Fruit fly (Drosophila melanogaster) whole organism, embryonic: Measurements from ENCODE around the gene CG4133.

Experiments used
- Abd-B ChIP-seq: fragments of 200-800 bp; sonication (Bioruptor generic); optimal IDR thresholded peaks from 2 replicates; lab custom pipeline; 2018; ENCODE audit warnings: missing biosample characterization, mild to moderate bottlenecking, missing genetic modification characterization, moderate library complexity
- Bteb2 ChIP-seq: fragments of 200-800 bp; sonication (Bioruptor generic); optimal IDR thresholded peaks from 2 replicates; lab custom pipeline; 2016; ENCODE audit warnings: missing biosample characterization, missing genetic modification characterization
- CG11085 ChIP-seq: fragments of 200-800 bp; sonication (Bioruptor generic); IDR thresholded peaks from 2 replicates; pipeline ENCODE4 v1.3.6; 2022; ENCODE audit warnings: missing biosample characterization, missing genetic modification characterization
- CG11093 ChIP-seq: fragments of 200-800 bp; sonication (Bioruptor generic); IDR thresholded peaks from 3 replicates; pipeline ENCODE4 v1.3.6; 2022; ENCODE audit warnings: missing biosample characterization, missing genetic modification characterization
- CG11247 ChIP-seq: fragments of 200-800 bp; sonication (Bioruptor generic); IDR thresholded peaks from 2 replicates; pipeline ENCODE4 v1.3.6; 2022; ENCODE audit warnings: missing biosample characterization, missing genetic modification characterization
- CG12942 ChIP-seq: fragments of 200-800 bp; sonication (Bioruptor generic); optimal IDR thresholded peaks from 3 replicates; lab custom pipeline; 2016; ENCODE audit warnings: missing biosample characterization, missing genetic modification characterization
- CG13894 ChIP-seq: fragments of 200-800 bp; sonication (Bioruptor generic); optimal IDR thresholded peaks from 3 replicates; lab custom pipeline; 2018; ENCODE audit warnings: missing biosample characterization, mild to moderate bottlenecking, missing genetic modification characterization, moderate library complexity
- CG14441 ChIP-seq: fragments of 200-800 bp; sonication (Bioruptor generic); IDR thresholded peaks from 2 replicates; pipeline ENCODE4 v1.3.6; 2022; ENCODE audit warnings: missing biosample characterization, missing genetic modification characterization
- CG14860 ChIP-seq: fragments of 200-800 bp; sonication (Bioruptor generic); IDR thresholded peaks from 3 replicates; pipeline ENCODE4 v1.3.6; 2022; ENCODE audit warnings: missing biosample characterization, missing genetic modification characterization; ENCODE audit not compliant: partially characterized antibody
- CG15696 ChIP-seq: fragments of 200-800 bp; sonication (Bioruptor generic); optimal IDR thresholded peaks from 2 replicates; lab custom pipeline; 2019; ENCODE audit warnings: missing biosample characterization, mild to moderate bottlenecking, missing genetic modification characterization, moderate library complexity
- CG17829 ChIP-seq: fragments of 200-800 bp; optimal IDR thresholded peaks from 2 replicates; lab custom pipeline; 2019; ENCODE audit warnings: missing biosample characterization, mild to moderate bottlenecking, missing genetic modification characterization, moderate library complexity
- CG3281 ChIP-seq: fragments of 200-800 bp; sonication (Bioruptor generic); optimal IDR thresholded peaks from 3 replicates; lab custom pipeline; 2017; ENCODE audit warnings: missing biosample characterization, mild to moderate bottlenecking, missing genetic modification characterization
- CG3847 ChIP-seq: fragments of 200-800 bp; sonication (Bioruptor generic); IDR thresholded peaks from 2 replicates; pipeline ENCODE4 v1.3.6; 2022; ENCODE audit warnings: missing biosample characterization, missing genetic modification characterization
- CG6791 ChIP-seq: fragments of 200-800 bp; sonication (Bioruptor generic); IDR thresholded peaks from 3 replicates; pipeline ENCODE4 v1.3.6; 2022; ENCODE audit warnings: missing biosample characterization, missing genetic modification characterization; ENCODE audit not compliant: partially characterized antibody
- CG7357 ChIP-seq: fragments of 200-800 bp; sonication (Bioruptor generic); IDR thresholded peaks from 3 replicates; pipeline ENCODE4 v1.3.6; 2022; ENCODE audit warnings: missing biosample characterization, missing genetic modification characterization
- CG7963 ChIP-seq: fragments of 200-800 bp; sonication (Bioruptor generic); IDR thresholded peaks from 3 replicates; pipeline ENCODE4 v1.3.6; 2022; ENCODE audit warnings: missing biosample characterization, missing genetic modification characterization; ENCODE audit not compliant: partially characterized antibody
- CG7987 ChIP-seq: fragments of 200-800 bp; sonication (Bioruptor generic); optimal IDR thresholded peaks from 2 replicates; lab custom pipeline; 2018; ENCODE audit warnings: missing biosample characterization, mild to moderate bottlenecking, missing genetic modification characterization, moderate library complexity
- Deaf1 ChIP-seq: fragments of 200-800 bp; optimal IDR thresholded peaks from 3 replicates; lab custom pipeline; 2019; ENCODE audit warnings: missing biosample characterization, mild to moderate bottlenecking, missing genetic modification characterization, moderate library complexity
- Dfd ChIP-seq, 2 experiments: fragments of >200 bp; optimal IDR thresholded peaks; 2 replicates each; lab custom pipeline; 2017; ENCODE audit warnings: missing biosample characterization in 2 of 2, missing genetic modification characterization in 2 of 2
- E2f1 ChIP-seq: fragments of 200-800 bp; sonication (Bioruptor generic); IDR thresholded peaks from 2 replicates; pipeline ENCODE4 v1.3.6; 2022; ENCODE audit warnings: missing biosample characterization, missing genetic modification characterization
- Ets97D ChIP-seq: fragments of 200-800 bp; sonication (Bioruptor generic); optimal IDR thresholded peaks from 3 replicates; lab custom pipeline; 2016; ENCODE audit warnings: missing biosample characterization, missing genetic modification characterization
- HLH54F ChIP-seq: fragments of 200-800 bp; sonication (Bioruptor generic); optimal IDR thresholded peaks from 3 replicates; lab custom pipeline; 2016; ENCODE audit warnings: missing biosample characterization, missing genetic modification characterization
- Hr51 ChIP-seq, 2 experiments: fragments of 200-800 bp; sonication (Bioruptor generic); optimal IDR thresholded peaks; 2 replicates in 1 of 2; 3 replicates in 1 of 2; lab custom pipeline; 2016 to 2018; ENCODE audit warnings: missing biosample characterization in 2 of 2, missing genetic modification characterization in 2 of 2, mild to moderate bottlenecking in 1 of 2, moderate library complexity in 1 of 2
- MBD-R2 ChIP-seq: fragments of 200-800 bp; sonication (Bioruptor generic); IDR thresholded peaks from 2 replicates; pipeline ENCODE4 v1.3.6; 2022; ENCODE audit warnings: missing biosample characterization, missing genetic modification characterization
- NC2α ChIP-seq: fragments of 200-800 bp; sonication (Bioruptor generic); optimal IDR thresholded peaks from 2 replicates; lab custom pipeline; 2016; ENCODE audit warnings: missing biosample characterization, missing genetic modification characterization
- NFAT ChIP-seq: fragments of 200-800 bp; sonication (Bioruptor generic); IDR thresholded peaks from 2 replicates; pipeline ENCODE4 v1.3.6; 2022; ENCODE audit warnings: missing biosample characterization, missing genetic modification characterization
- NfI ChIP-seq: fragments of 200-800 bp; sonication (Bioruptor generic); optimal IDR thresholded peaks from 3 replicates; lab custom pipeline; 2018; ENCODE audit warnings: missing biosample characterization, mild to moderate bottlenecking, missing genetic modification characterization, moderate library complexity
- Optix ChIP-seq: fragments of 200-800 bp; sonication (Bioruptor generic); IDR thresholded peaks from 3 replicates; pipeline ENCODE4 v1.3.6; 2022; ENCODE audit warnings: missing biosample characterization, missing genetic modification characterization
- Pdp1 ChIP-seq, 2 experiments: fragments of 200-800 bp; sonication (Bioruptor generic); optimal IDR thresholded peaks; 3 replicates each; lab custom pipeline; 2016; ENCODE audit warnings: missing biosample characterization in 2 of 2, missing genetic modification characterization in 2 of 2, mild to moderate bottlenecking in 1 of 2, moderate library complexity in 1 of 2
- Ptx1 ChIP-seq: fragments of 200-800 bp; sonication (Bioruptor generic); IDR thresholded peaks from 2 replicates; pipeline ENCODE4 v1.3.6; 2022; ENCODE audit warnings: missing biosample characterization, missing genetic modification characterization
- Sin3A ChIP-seq: fragments of >200 bp; optimal IDR thresholded peaks from 2 replicates; lab custom pipeline; 2018
- ab ChIP-seq: fragments of 200-800 bp; sonication (Bioruptor generic); optimal IDR thresholded peaks from 2 replicates; lab custom pipeline; 2016; ENCODE audit warnings: missing biosample characterization, missing genetic modification characterization
- aop ChIP-seq: fragments of 200-800 bp; sonication (Bioruptor generic); IDR thresholded peaks from 2 replicates; pipeline ENCODE4 v1.3.6; 2022; ENCODE audit warnings: missing biosample characterization, missing genetic modification characterization
- chinmo ChIP-seq: fragments of 200-800 bp; sonication (Bioruptor generic); IDR thresholded peaks from 4 replicates; pipeline ENCODE4 v1.3.6; 2022; ENCODE audit warnings: missing biosample characterization, missing genetic modification characterization; ENCODE audit not compliant: partially characterized antibody
- chn ChIP-seq: fragments of 200-800 bp; sonication (Bioruptor generic); optimal IDR thresholded peaks from 2 replicates; lab custom pipeline; 2016; ENCODE audit warnings: missing biosample characterization, missing genetic modification characterization
- gce ChIP-seq: fragments of 200-800 bp; sonication (Bioruptor generic); IDR thresholded peaks from 3 replicates; pipeline ENCODE4 v1.3.6; 2022; ENCODE audit warnings: missing biosample characterization, missing genetic modification characterization
- gcm2 ChIP-seq: fragments of 200-800 bp; sonication (Bioruptor generic); optimal IDR thresholded peaks from 2 replicates; lab custom pipeline; 2016; ENCODE audit warnings: missing biosample characterization, missing genetic modification characterization
- her ChIP-seq: fragments of 200-800 bp; sonication (Bioruptor generic); optimal IDR thresholded peaks from 2 replicates; lab custom pipeline; 2016; ENCODE audit warnings: missing biosample characterization, missing genetic modification characterization
- inv ChIP-seq: fragments of 200-800 bp; sonication (Bioruptor generic); IDR thresholded peaks from 2 replicates; pipeline ENCODE4 v1.3.6; 2022; ENCODE audit warnings: missing biosample characterization, missing genetic modification characterization; ENCODE audit not compliant: partially characterized antibody
- knrl ChIP-seq: fragments of 200-800 bp; sonication (Bioruptor generic); IDR thresholded peaks from 3 replicates; pipeline ENCODE4 v1.3.6; 2022; ENCODE audit warnings: missing biosample characterization, missing genetic modification characterization; ENCODE audit not compliant: partially characterized antibody
- pfk ChIP-seq: fragments of 200-800 bp; sonication (Bioruptor generic); optimal IDR thresholded peaks from 2 replicates; lab custom pipeline; 2018; ENCODE audit warnings: missing biosample characterization, mild to moderate bottlenecking, missing genetic modification characterization, moderate library complexity
- ranshi ChIP-seq: fragments of 200-800 bp; sonication (Bioruptor generic); IDR thresholded peaks from 2 replicates; pipeline ENCODE4 v1.3.6; 2022; ENCODE audit warnings: missing biosample characterization, missing genetic modification characterization
- row ChIP-seq: fragments of 200-800 bp; sonication (Bioruptor generic); IDR thresholded peaks from 3 replicates; pipeline ENCODE4 v1.3.6; 2022; ENCODE audit warnings: missing biosample characterization, missing genetic modification characterization
- slbo ChIP-seq: fragments of 200-800 bp; sonication (Bioruptor generic); IDR thresholded peaks from 2 replicates; pipeline ENCODE4 v1.3.6; 2022; ENCODE audit warnings: missing biosample characterization, missing genetic modification characterization
- stc ChIP-seq: fragments of 200-800 bp; sonication (Bioruptor generic); IDR thresholded peaks from 2 replicates; pipeline ENCODE4 v1.3.6; 2022; ENCODE audit warnings: missing biosample characterization, missing genetic modification characterization
- tna ChIP-seq: fragments of 200-800 bp; sonication (Bioruptor generic); IDR thresholded peaks from 2 replicates; pipeline ENCODE4 v1.3.6; 2022; ENCODE audit warnings: missing biosample characterization, missing genetic modification characterization; ENCODE audit not compliant: partially characterized antibody
- tx ChIP-seq: fragments of 200-800 bp; sonication (Bioruptor generic); optimal IDR thresholded peaks from 2 replicates; lab custom pipeline; 2016; ENCODE audit warnings: missing biosample characterization, missing genetic modification characterization
- usp ChIP-seq: fragments of >200 bp; optimal IDR thresholded peaks from 2 replicates; lab custom pipeline; 2017; ENCODE audit warnings: missing biosample characterization, missing genetic modification characterization

The CG4133 gene

DNA sequence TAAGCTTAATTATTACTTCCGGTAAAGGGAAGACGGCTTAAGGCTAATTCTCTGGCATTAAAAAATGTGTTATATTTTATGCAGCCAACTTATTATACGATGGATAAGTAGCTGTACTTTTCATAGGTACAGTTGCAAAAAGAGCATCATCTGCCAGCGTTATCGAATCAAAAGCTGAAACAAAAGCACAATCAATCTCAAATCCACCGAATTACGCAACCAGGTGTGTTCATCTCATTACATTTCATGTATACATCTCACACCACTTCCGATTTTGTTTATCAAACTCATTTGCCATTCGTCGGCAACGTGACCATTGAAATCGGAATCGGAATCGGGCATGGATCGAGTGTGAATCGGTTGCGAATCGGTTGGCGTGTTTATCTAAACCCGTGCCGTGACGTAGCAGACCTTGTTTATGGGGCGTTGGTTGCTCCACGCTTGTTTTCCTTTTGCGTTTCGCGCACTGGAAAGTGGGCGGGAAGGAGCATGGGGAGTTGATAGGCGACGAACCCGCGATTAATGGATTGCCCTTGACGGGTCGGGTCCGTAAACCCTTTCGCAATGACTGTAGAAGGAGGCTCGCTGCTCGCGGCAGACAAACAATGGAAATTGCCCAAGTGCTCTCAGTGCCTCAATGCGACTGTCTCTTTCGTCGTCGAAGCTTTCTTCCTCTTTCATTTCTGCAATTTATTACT is 29.9 kb downstream of the CG4133 start:
- no peak for TF ChIP-seq ranshi
- peak; percentile 84 for TF ChIP-seq CG13894 (tag; lab: Kevin White, UChicago)
- TF ChIP-seq MBD-R2 = no peak
- TF ChIP-seq chinmo (GFP tag; lab: Robert Waterston, UW) = 0 out of 4 replicates have a peak, but pooled peaks have one; percentile 45
- TF ChIP-seq CG14860 (GFP tag; lab: Robert Waterston, UW) = no peak
- TF ChIP-seq tna (GFP tag; lab: Robert Waterston, UW) = 0 out of 2 replicates have a peak, but pooled peaks have one; percentile 44
- TF ChIP-seq Ets97D (GFP tag; lab: Kevin White, UChicago) = no peak
- no peak for TF ChIP-seq CG12942 (GFP tag; lab: Kevin White, UChicago)
- TF ChIP-seq CG7357 (GFP tag; lab: Robert Waterston, UW) = 0 out of 3 replicates have a peak, but pooled peaks have one; percentile 49
- TF ChIP-seq Pdp1 (GFP tag; optimal IDR thresholded peaks at IDR 0.05; lab: Kevin White, UChicago) = peak in 1 of 2 experiments; percentile 93
- peak; percentile 4 for TF ChIP-seq ab (GFP tag; lab: Kevin White, UChicago)
- peak; percentile 54 for TF ChIP-seq CG7987 (GFP tag; lab: Kevin White, UChicago)
- peak; percentile 34 for TF ChIP-seq Deaf1 (tag; lab: Kevin White, UChicago)

DNA sequence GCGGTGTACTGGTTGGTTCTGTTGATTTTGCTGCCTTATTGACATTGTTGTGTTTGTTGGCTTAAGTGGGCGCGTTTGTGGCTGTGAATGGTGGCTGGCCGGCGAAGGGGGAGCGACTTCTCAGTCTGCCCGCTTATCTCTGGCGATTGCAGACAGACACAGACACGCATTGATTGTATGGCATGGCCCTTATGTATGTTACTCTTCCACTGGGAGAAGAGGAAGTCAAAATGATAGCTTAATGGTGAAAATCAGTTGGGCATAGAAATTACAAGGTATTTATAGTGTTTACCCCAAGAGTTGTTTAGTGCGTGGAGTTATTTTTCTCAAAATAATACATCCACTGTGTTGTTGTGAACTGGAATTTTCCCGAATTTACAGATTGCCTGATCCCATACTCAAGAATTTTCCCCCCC is 30.5 kb downstream of the CG4133 start:
- TF ChIP-seq aop (GFP tag; lab: Robert Waterston, UW) (peak; percentile 76; the same call in 1 of the 2 replicates), CG6791 (GFP tag; lab: Robert Waterston, UW) (no peak), Sin3A (lab: Kevin White, UChicago) (no peak), inv (GFP tag; lab: Robert Waterston, UW) (no peak), gcm2 (GFP tag; lab: Kevin White, UChicago) (peak; percentile 74), CG3847 (GFP tag; lab: Robert Waterston, UW) (peak; percentile 53), usp (GFP tag; lab: Kevin White, UChicago) (no peak), CG14441 (GFP tag; lab: Robert Waterston, UW) (peak; percentile 83), pfk (peak; percentile 83), knrl (no peak), E2f1 (GFP tag; lab: Robert Waterston, UW) (peak; percentile 64), CG11247 (peak; percentile 87), Ptx1 (peak; percentile 70), Dfd (GFP tag; optimal IDR thresholded peaks at IDR 0.05; lab: Kevin White, UChicago) (no peak), stc (GFP tag; lab: Robert Waterston, UW) (peak; percentile 85), chn (GFP tag; lab: Kevin White, UChicago) (peak; percentile 78), CG11085 (GFP tag; lab: Robert Waterston, UW) (0 out of 2 replicates have a peak, but pooled peaks have one; percentile 37), gce (GFP tag; lab: Robert Waterston, UW) (peak; percentile 95), row (GFP tag; lab: Robert Waterston, UW) (peak; percentile 76), Abd-B (GFP tag; lab: Kevin White, UChicago) (no peak), Hr51 (GFP tag; optimal IDR thresholded peaks at IDR 0.05; lab: Kevin White, UChicago) (peak; percentile 63 to 85), Optix (GFP tag; lab: Robert Waterston, UW) (peak; percentile 73; the same call in 2 of the 3 replicates), tna (GFP tag; lab: Robert Waterston, UW) (no peak), CG7963 (GFP tag; lab: Robert Waterston, UW) (no peak), slbo (GFP tag; lab: Robert Waterston, UW) (peak; percentile 60), HLH54F (GFP tag; lab: Kevin White, UChicago) (peak; percentile 49), Bteb2 (peak; percentile 70), NfI (peak; percentile 80), CG3281 (GFP tag; lab: Kevin White, UChicago) (peak; percentile 86), tx (GFP tag; lab: Kevin White, UChicago) (peak; percentile 82), CG15696 (tag; lab: Kevin White, UChicago) (peak; percentile 85), NFAT (peak; percentile 63), CG11093 (GFP tag; lab: Robert Waterston, UW) (peak; percentile 77; the same call in 2 of the 3 replicates), NC2α (GFP tag; lab: Kevin White, UChicago) (peak; percentile 86), CG17829 (tag; lab: Kevin White, UChicago) (peak; percentile 58), her (GFP tag; lab: Kevin White, UChicago) (peak; percentile 90)
